Worm (Caenorhabditis elegans) whole organism, L3 larva: Measurements from ENCODE around the gene C17H12.5.

Source experiments
- R02D3.7 ChIP-seq: fragments of 150-350 bp; optimal IDR thresholded peaks from 2 replicates; lab custom pipeline; 2014; ENCODE audit warnings: missing biosample characterization, missing genetic modification characterization
- ceh-28 ChIP-seq: fragments of 150-350 bp; optimal IDR thresholded peaks from 2 replicates; lab custom pipeline; 2014; ENCODE audit warnings: missing biosample characterization, missing genetic modification reagents, missing genetic modification characterization
- skn-1 ChIP-seq: fragments of 150-350 bp; optimal IDR thresholded peaks from 2 replicates; lab custom pipeline; 2014; ENCODE audit warnings: missing biosample characterization, missing genetic modification characterization
- unc-39 ChIP-seq: sonication (generic microtip); optimal IDR thresholded peaks from 4 replicates; lab custom pipeline; 2017; ENCODE audit warnings: missing biosample characterization, missing genetic modification characterization

DNA sequence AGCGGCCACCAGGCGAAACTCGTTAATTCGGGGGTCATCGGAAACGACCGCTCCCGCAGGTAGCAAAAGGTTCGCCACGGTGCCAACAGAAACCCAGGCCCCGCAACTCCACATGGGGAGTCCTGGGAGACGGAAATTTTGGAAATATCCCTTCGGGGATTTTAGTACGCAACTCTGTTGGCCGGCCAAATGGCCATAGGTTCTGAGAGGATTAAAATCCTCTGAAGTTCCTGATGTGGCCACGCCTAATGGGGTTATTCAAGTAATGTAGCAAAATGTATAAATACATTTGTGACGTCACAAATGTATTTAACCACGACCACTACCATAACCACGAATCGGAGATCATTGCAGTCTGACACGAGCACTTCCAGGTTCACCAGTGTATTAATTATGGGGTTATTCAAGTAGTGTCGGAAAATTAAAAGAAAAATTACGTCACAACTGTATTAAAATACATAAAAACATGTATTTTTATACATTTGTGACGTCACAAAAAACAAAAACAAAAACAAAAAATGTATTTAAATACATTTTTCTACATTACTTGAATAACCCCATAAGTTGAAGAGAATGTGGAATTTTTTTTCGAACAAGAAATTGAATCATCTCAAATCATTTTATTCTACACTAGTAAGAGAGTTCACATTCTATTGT is 24.0 kb downstream of the C17H12.5 start:
- TF ChIP-seq R02D3.7 (tag; lab: Kevin White, UChicago) = no peak
- no peak for TF ChIP-seq ceh-28 (tag; lab: Kevin White, UChicago)
- no peak for TF ChIP-seq unc-39 (tag; lab: Kevin White, UChicago)
- TF ChIP-seq skn-1 = no peak
